Worm (Caenorhabditis elegans) whole organism, mixed stage, embryonic: Measurements from ENCODE around the gene lgc-16.

Experiments used
- M03D4.4 ChIP-seq: sonication (generic microtip); optimal IDR thresholded peaks from 2 replicates; lab custom pipeline; 2017; ENCODE audit warnings: mild to moderate bottlenecking, missing genetic modification characterization, missing compliant biosample characterization
- bed-3 ChIP-seq: fragments of 200-800 bp; sonication (Bioruptor generic); optimal IDR thresholded peaks from 3 replicates; lab custom pipeline; 2018; ENCODE audit warnings: mild to moderate bottlenecking, missing genetic modification characterization, moderate library complexity, missing compliant biosample characterization
- blmp-1 ChIP-seq: fragments of 150-350 bp; optimal IDR thresholded peaks from 2 replicates; lab custom pipeline; 2014; ENCODE audit warnings: missing biosample characterization, missing genetic modification characterization
- ceh-39 ChIP-seq: fragments of 150-350 bp; optimal IDR thresholded peaks from 2 replicates; lab custom pipeline; 2014; ENCODE audit warnings: missing biosample characterization, missing genetic modification characterization
- ceh-43 ChIP-seq: fragments of 200-800 bp; sonication (Bioruptor generic); optimal IDR thresholded peaks from 2 replicates; lab custom pipeline; 2018; ENCODE audit warnings: mild to moderate bottlenecking, missing genetic modification characterization, moderate library complexity, missing compliant biosample characterization
- ceh-83 ChIP-seq: fragments of 200-800 bp; sonication (Bioruptor generic); optimal IDR thresholded peaks from 2 replicates; lab custom pipeline; 2018; ENCODE audit warnings: mild to moderate bottlenecking, missing genetic modification characterization, missing compliant biosample characterization
- ces-1 ChIP-seq: fragments of 150-350 bp; optimal IDR thresholded peaks from 2 replicates; lab custom pipeline; 2014; ENCODE audit warnings: missing biosample characterization, missing genetic modification reagents, missing genetic modification characterization
- cnd-1 ChIP-seq: fragments of 200-800 bp; sonication (Bioruptor generic); optimal IDR thresholded peaks from 2 replicates; lab custom pipeline; 2018; ENCODE audit warnings: mild to moderate bottlenecking, missing genetic modification characterization, missing compliant biosample characterization
- drap-1 ChIP-seq: fragments of 200-800 bp; sonication (Bioruptor generic); optimal IDR thresholded peaks from 3 replicates; lab custom pipeline; 2018; ENCODE audit warnings: mild to moderate bottlenecking, missing genetic modification characterization, missing compliant biosample characterization
- elt-1 ChIP-seq: sonication (generic microtip); optimal IDR thresholded peaks from 2 replicates; lab custom pipeline; 2017; ENCODE audit warnings: missing genetic modification characterization, mild to moderate bottlenecking, missing compliant biosample characterization, antibody characterized with exemption, moderate library complexity, borderline replicate concordance; ENCODE audit not compliant: insufficient read depth
- elt-3 ChIP-seq: fragments of 150-350 bp; optimal IDR thresholded peaks from 2 replicates; lab custom pipeline; 2014; ENCODE audit warnings: missing biosample characterization, missing genetic modification characterization
- flh-1 ChIP-seq: fragments of 200-800 bp; sonication (Bioruptor generic); optimal IDR thresholded peaks from 2 replicates; lab custom pipeline; 2018; ENCODE audit warnings: mild to moderate bottlenecking, missing genetic modification characterization, moderate library complexity, missing compliant biosample characterization
- ham-2 ChIP-seq: fragments of 200-800 bp; sonication (Bioruptor generic); optimal IDR thresholded peaks from 2 replicates; lab custom pipeline; 2018; ENCODE audit warnings: mild to moderate bottlenecking, missing genetic modification characterization, missing compliant biosample characterization
- hlh-1 ChIP-seq: fragments of 150-350 bp; optimal IDR thresholded peaks from 2 replicates; lab custom pipeline; 2014; ENCODE audit warnings: missing biosample characterization, missing genetic modification reagents, missing genetic modification characterization
- lin-13 ChIP-seq: fragments of 150-350 bp; optimal IDR thresholded peaks from 2 replicates; lab custom pipeline; 2014; ENCODE audit warnings: missing biosample characterization, missing genetic modification characterization
- lin-32 ChIP-seq: fragments of 200-800 bp; sonication (Bioruptor generic); optimal IDR thresholded peaks from 2 replicates; lab custom pipeline; 2018; ENCODE audit warnings: mild to moderate bottlenecking, missing genetic modification characterization, missing compliant biosample characterization
- lsy-2 ChIP-seq: fragments of 150-350 bp; optimal IDR thresholded peaks from 2 replicates; lab custom pipeline; 2014; ENCODE audit warnings: missing biosample characterization, missing genetic modification characterization
- mab-5 ChIP-seq: fragments of 150-350 bp; optimal IDR thresholded peaks from 2 replicates; lab custom pipeline; 2014; ENCODE audit warnings: missing biosample characterization, missing genetic modification characterization
- mep-1 ChIP-seq: fragments of 150-350 bp; optimal IDR thresholded peaks from 2 replicates; lab custom pipeline; 2017; ENCODE audit warnings: missing biosample characterization, missing genetic modification reagents, missing genetic modification characterization, inconsistent platforms
- mls-2 ChIP-seq: sonication (generic microtip); optimal IDR thresholded peaks from 2 replicates; lab custom pipeline; 2016; ENCODE audit warnings: mild to moderate bottlenecking, missing genetic modification characterization, moderate library complexity, missing compliant biosample characterization
- nhr-12 ChIP-seq: fragments of 150-350 bp; optimal IDR thresholded peaks from 2 replicates; lab custom pipeline; 2014; ENCODE audit warnings: missing biosample characterization, missing genetic modification characterization
- nhr-2 ChIP-seq: fragments of 150-350 bp; optimal IDR thresholded peaks from 2 replicates; lab custom pipeline; 2014; ENCODE audit warnings: missing biosample characterization, missing genetic modification characterization
- nhr-237 ChIP-seq: fragments of 150-350 bp; optimal IDR thresholded peaks from 2 replicates; lab custom pipeline; 2014; ENCODE audit warnings: missing biosample characterization, missing genetic modification characterization
- nhr-28 ChIP-seq: fragments of 150-350 bp; optimal IDR thresholded peaks from 2 replicates; lab custom pipeline; 2014; ENCODE audit warnings: missing biosample characterization, missing genetic modification characterization
- nhr-76 ChIP-seq: sonication (generic microtip); optimal IDR thresholded peaks from 2 replicates; lab custom pipeline; 2017; ENCODE audit warnings: missing biosample characterization, missing genetic modification characterization
- pha-4 ChIP-seq: fragments of 150-350 bp; optimal IDR thresholded peaks from 2 replicates; lab custom pipeline; 2018; ENCODE audit warnings: missing biosample characterization, missing genetic modification reagents, missing genetic modification characterization
- sem-2 ChIP-seq: fragments of 200-800 bp; sonication (Bioruptor generic); optimal IDR thresholded peaks from 2 replicates; lab custom pipeline; 2018; ENCODE audit warnings: mild to moderate bottlenecking, missing genetic modification characterization, missing compliant biosample characterization
- snpc-4 ChIP-seq: fragments of 150-350 bp; optimal IDR thresholded peaks from 2 replicates; lab custom pipeline; 2014; ENCODE audit warnings: missing biosample characterization, missing genetic modification characterization
- sptf-1 ChIP-seq: sonication (generic microtip); optimal IDR thresholded peaks from 2 replicates; lab custom pipeline; 2017; ENCODE audit warnings: mild to moderate bottlenecking, missing genetic modification characterization, moderate library complexity, missing compliant biosample characterization
- tbx-8 ChIP-seq: fragments of 200-800 bp; sonication (Bioruptor generic); optimal IDR thresholded peaks from 2 replicates; lab custom pipeline; 2018; ENCODE audit warnings: mild to moderate bottlenecking, missing genetic modification characterization, moderate library complexity, missing compliant biosample characterization
- unc-120 ChIP-seq: sonication (generic microtip); optimal IDR thresholded peaks from 2 replicates; lab custom pipeline; 2017; ENCODE audit warnings: missing genetic modification characterization, missing compliant biosample characterization; ENCODE audit not compliant: poor library complexity, severe bottlenecking
- unc-39 ChIP-seq: fragments of 150-350 bp; optimal IDR thresholded peaks from 2 replicates; lab custom pipeline; 2014; ENCODE audit warnings: missing biosample characterization, missing genetic modification characterization
- unc-62 ChIP-seq: fragments of 150-350 bp; optimal IDR thresholded peaks from 2 replicates; lab custom pipeline; 2014; ENCODE audit warnings: missing biosample characterization, missing genetic modification reagents, missing genetic modification characterization
- zip-8 ChIP-seq: fragments of 150-350 bp; optimal IDR thresholded peaks from 2 replicates; lab custom pipeline; 2014; ENCODE audit warnings: missing biosample characterization, missing genetic modification characterization
- ztf-11 ChIP-seq: fragments of 150-350 bp; optimal IDR thresholded peaks from 2 replicates; lab custom pipeline; 2014; ENCODE audit warnings: missing biosample characterization, missing genetic modification characterization

lgc-16 gene

ce11 chrX:12103712-12104111, 14.7 kb upstream of the lgc-16 start, which contains the start of gene W03G11.3:
Gene W03G11.3 (minus strand): TSS chrX:12103812.
- TF ChIP-seq ham-2 (GFP tag; lab: Kevin White, UChicago): no peak
- no peak for TF ChIP-seq mls-2 (tag; lab: Kevin White, UChicago)
- TF ChIP-seq ztf-11: no peak
- no peak for TF ChIP-seq nhr-12 (tag; lab: Kevin White, UChicago)
- no peak for TF ChIP-seq ces-1
- no peak for TF ChIP-seq ceh-39
- TF ChIP-seq mab-5: no peak
- no peak for TF ChIP-seq nhr-237 (tag; lab: Kevin White, UChicago)
- TF ChIP-seq ceh-83: no peak
- TF ChIP-seq sem-2 (GFP tag; lab: Kevin White, UChicago): no peak
- no peak for TF ChIP-seq pha-4 (tag; lab: Kevin White, UChicago)
- no peak for TF ChIP-seq unc-120 (tag; lab: Kevin White, UChicago)
- no peak for TF ChIP-seq tbx-8 (GFP tag; lab: Kevin White, UChicago)
- TF ChIP-seq M03D4.4 (tag; lab: Kevin White, UChicago): no peak
- TF ChIP-seq mep-1 (tag; lab: Kevin White, UChicago): no peak

DNA sequence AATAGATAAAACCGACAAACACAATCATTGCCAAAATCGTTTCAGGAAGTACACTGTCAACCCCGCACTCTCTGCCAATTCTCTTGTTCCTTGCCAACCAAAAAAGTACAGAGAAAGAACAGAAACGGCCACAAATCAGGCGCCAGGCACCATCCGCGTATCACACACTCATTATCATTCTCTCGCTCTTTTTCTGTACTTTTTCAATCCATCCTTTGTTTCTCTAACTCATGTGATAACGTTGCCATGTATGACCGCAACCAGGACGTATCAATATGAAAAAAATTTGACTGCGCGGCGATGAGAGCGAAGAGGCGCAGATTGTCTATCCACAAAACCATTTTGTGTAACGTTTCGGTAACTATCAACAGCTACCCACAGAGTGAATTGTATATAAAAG, 13.8 kb upstream of the lgc-16 start, which contains the start of gene col-181:
col-181 (plus strand) TSS at position 301 of the 400 bp plus-strand sequence.
- TF ChIP-seq flh-1 (GFP tag; lab: Kevin White, UChicago): no peak
- TF ChIP-seq ham-2 (GFP tag; lab: Kevin White, UChicago): no peak
- no peak for TF ChIP-seq blmp-1 (tag; lab: Kevin White, UChicago)
- TF ChIP-seq mls-2 (tag; lab: Kevin White, UChicago): no peak
- TF ChIP-seq lin-32 (GFP tag; lab: Kevin White, UChicago): no peak
- no peak for TF ChIP-seq nhr-237 (tag; lab: Kevin White, UChicago)
- TF ChIP-seq nhr-12 (tag; lab: Kevin White, UChicago): no peak
- TF ChIP-seq ztf-11: no peak

DNA sequence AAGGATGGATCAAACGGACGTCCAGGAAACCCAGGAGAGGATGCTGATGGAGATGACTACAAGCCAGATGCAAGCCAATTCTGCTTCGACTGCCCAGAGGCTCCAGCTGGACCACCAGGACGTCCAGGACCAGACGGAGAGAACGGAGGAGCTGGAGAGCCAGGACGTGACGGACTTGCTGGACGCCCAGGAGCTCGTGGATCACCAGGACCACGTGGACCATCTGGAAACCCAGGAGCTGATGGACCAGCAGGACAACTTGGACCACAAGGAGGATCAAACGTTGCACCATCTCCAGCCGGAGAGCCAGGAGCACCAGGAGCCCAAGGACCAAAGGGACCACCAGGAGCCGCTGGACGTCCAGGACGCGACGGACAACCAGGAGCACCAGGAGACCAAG, 13.0 kb upstream of the lgc-16 start:
- TF ChIP-seq lin-32 (GFP tag; lab: Kevin White, UChicago): no peak
- no peak for TF ChIP-seq unc-120 (tag; lab: Kevin White, UChicago)
- no peak for TF ChIP-seq flh-1 (GFP tag; lab: Kevin White, UChicago)
- TF ChIP-seq lin-13: no peak
- TF ChIP-seq mep-1 (tag; lab: Kevin White, UChicago): no peak
- no peak for TF ChIP-seq bed-3 (GFP tag; lab: Kevin White, UChicago)
- TF ChIP-seq nhr-76 (tag; lab: Kevin White, UChicago): no peak
- no peak for TF ChIP-seq elt-1 (tag; lab: Kevin White, UChicago)
- no peak for TF ChIP-seq M03D4.4 (tag; lab: Kevin White, UChicago)
- TF ChIP-seq mab-5: no peak
- TF ChIP-seq ham-2 (GFP tag; lab: Kevin White, UChicago): no peak
- TF ChIP-seq tbx-8 (GFP tag; lab: Kevin White, UChicago): no peak
- no peak for TF ChIP-seq mls-2 (tag; lab: Kevin White, UChicago)
- TF ChIP-seq sptf-1 (tag; lab: Kevin White, UChicago): no peak

ce11 chrX:12106004-12106403, 12.4 kb upstream of the lgc-16 start:
- TF ChIP-seq nhr-2: no peak
- peak; percentile 98 for TF ChIP-seq cnd-1 (tag; lab: Kevin White, UChicago)
- TF ChIP-seq tbx-8 (GFP tag; lab: Kevin White, UChicago): peak; percentile 93
- TF ChIP-seq mab-5: no peak
- peak; percentile 71 for TF ChIP-seq unc-62 (GFP tag; lab: Kevin White, UChicago)
- TF ChIP-seq lsy-2 (tag; lab: Kevin White, UChicago): peak; percentile 31
- peak; percentile 3 for TF ChIP-seq elt-3 (tag; lab: Kevin White, UChicago)
- TF ChIP-seq hlh-1: peak; percentile 62
- TF ChIP-seq blmp-1 (tag; lab: Kevin White, UChicago): no peak
- TF ChIP-seq zip-8: no peak
- TF ChIP-seq nhr-76 (tag; lab: Kevin White, UChicago): peak; percentile 77
- TF ChIP-seq unc-39 (tag; lab: Kevin White, UChicago): peak; percentile 46
- peak; percentile 98 for TF ChIP-seq ceh-83
- TF ChIP-seq nhr-12 (tag; lab: Kevin White, UChicago): peak; percentile 70
- peak; percentile 97 for TF ChIP-seq ham-2 (GFP tag; lab: Kevin White, UChicago)
- peak; percentile 83 for TF ChIP-seq ztf-11
- peak; percentile 98 for TF ChIP-seq unc-120 (tag; lab: Kevin White, UChicago)
- TF ChIP-seq M03D4.4 (tag; lab: Kevin White, UChicago): peak; percentile 96
- TF ChIP-seq drap-1 (GFP tag; lab: Kevin White, UChicago): peak; percentile 98
- TF ChIP-seq pha-4 (tag; lab: Kevin White, UChicago): peak; percentile 79
- TF ChIP-seq lin-13: peak; percentile 42
- no peak for TF ChIP-seq mls-2 (tag; lab: Kevin White, UChicago)
- TF ChIP-seq ces-1: peak; percentile 94
- peak; percentile 75 for TF ChIP-seq nhr-28 (tag; lab: Kevin White, UChicago)
- peak; percentile 94 for TF ChIP-seq ceh-43
- TF ChIP-seq flh-1 (GFP tag; lab: Kevin White, UChicago): peak; percentile 91
- TF ChIP-seq bed-3 (GFP tag; lab: Kevin White, UChicago): peak; percentile 92
- no peak for TF ChIP-seq ceh-39
- peak; percentile 81 for TF ChIP-seq mep-1 (tag; lab: Kevin White, UChicago)
- TF ChIP-seq sptf-1 (tag; lab: Kevin White, UChicago): peak; percentile 98
- TF ChIP-seq elt-1 (tag; lab: Kevin White, UChicago): no peak
- TF ChIP-seq sem-2 (GFP tag; lab: Kevin White, UChicago): peak; percentile 95
- peak; percentile 96 for TF ChIP-seq lin-32 (GFP tag; lab: Kevin White, UChicago)
- TF ChIP-seq nhr-237 (tag; lab: Kevin White, UChicago): peak; percentile 60
- no peak for TF ChIP-seq snpc-4 (tag; lab: Kevin White, UChicago)
